Fruit fly (Drosophila melanogaster): ENCODE results near the gene CG11723.

dm6 chr2L:2175930-2176643 lies 29.0 kb upstream of the CG11723 start:
- TF ChIP-seq psq (optimal IDR thresholded peaks at IDR 0.05) (no peak), Sin3A (optimal IDR thresholded peaks at IDR 0.05) (no peak), h (optimal IDR thresholded peaks at IDR 0.05) (no peak), Myc (optimal IDR thresholded peaks at IDR 0.05) (no peak), insv (optimal IDR thresholded peaks at IDR 0.05) (no peak)

Data from Kc167 (cell line).